Fruit fly (Drosophila melanogaster) whole organism, embryonic: Measurements from ENCODE around the gene anchor.
A peak's percentile ranks its signal among the peaks of the same experiment; 100 is the strongest.

Experiments
- Bgb ChIP-seq: fragments of 200-800 bp; sonication (Bioruptor generic); IDR thresholded peaks from 2 replicates; pipeline ENCODE4 v1.3.6; 2022; ENCODE audit warnings: missing biosample characterization, missing genetic modification characterization; ENCODE audit not compliant: partially characterized antibody
- CG10366 ChIP-seq: fragments of 200-800 bp; sonication (Bioruptor generic); IDR thresholded peaks from 2 replicates; pipeline ENCODE4 v1.3.6; 2022; ENCODE audit warnings: missing biosample characterization, missing genetic modification characterization
- CG10431 ChIP-seq: fragments of 200-800 bp; sonication (Bioruptor generic); optimal IDR thresholded peaks from 3 replicates; lab custom pipeline; 2018; ENCODE audit warnings: missing biosample characterization, mild to moderate bottlenecking, missing genetic modification characterization
- CG10543 ChIP-seq: fragments of 200-800 bp; sonication (Bioruptor generic); optimal IDR thresholded peaks from 3 replicates; lab custom pipeline; 2017; ENCODE audit warnings: missing biosample characterization, mild to moderate bottlenecking, missing genetic modification characterization, moderate library complexity
- CG10959 ChIP-seq: fragments of 200-800 bp; sonication (Bioruptor generic); IDR thresholded peaks from 2 replicates; pipeline ENCODE4 v1.3.6; 2022; ENCODE audit warnings: missing biosample characterization, missing genetic modification characterization
- CG12155 ChIP-seq: fragments of 200-800 bp; sonication (Bioruptor generic); optimal IDR thresholded peaks from 3 replicates; lab custom pipeline; 2016; ENCODE audit warnings: missing biosample characterization, missing genetic modification characterization
- CG1233 ChIP-seq: fragments of 200-800 bp; sonication (Bioruptor generic); optimal IDR thresholded peaks from 4 replicates; lab custom pipeline; 2018; ENCODE audit warnings: missing biosample characterization, mild to moderate bottlenecking, missing genetic modification characterization
- CG13123 ChIP-seq: fragments of 200-800 bp; sonication (Bioruptor generic); optimal IDR thresholded peaks from 2 replicates; lab custom pipeline; 2016; ENCODE audit warnings: missing biosample characterization, missing genetic modification characterization
- CG13775 ChIP-seq: fragments of 200-800 bp; sonication (Bioruptor generic); optimal IDR thresholded peaks from 3 replicates; lab custom pipeline; 2017; ENCODE audit warnings: missing biosample characterization, mild to moderate bottlenecking, missing genetic modification characterization
- CG15479 ChIP-seq: fragments of 200-800 bp; sonication (Bioruptor generic); optimal IDR thresholded peaks from 3 replicates; lab custom pipeline; 2019; ENCODE audit warnings: missing biosample characterization, mild to moderate bottlenecking, missing genetic modification characterization, moderate library complexity
- CG16863 ChIP-seq: fragments of 200-800 bp; sonication (Bioruptor generic); optimal IDR thresholded peaks from 3 replicates; lab custom pipeline; 2016; ENCODE audit warnings: missing biosample characterization, missing genetic modification characterization
- CG2678 ChIP-seq: fragments of 200-800 bp; sonication (Bioruptor generic); optimal IDR thresholded peaks from 3 replicates; lab custom pipeline; 2019; ENCODE audit warnings: missing biosample characterization, mild to moderate bottlenecking, missing genetic modification characterization, moderate library complexity
- CG32767 ChIP-seq: fragments of 200-800 bp; sonication (Bioruptor generic); IDR thresholded peaks from 2 replicates; pipeline ENCODE4 v1.3.6; 2022; ENCODE audit warnings: missing biosample characterization, missing genetic modification characterization
- CG7839 ChIP-seq: fragments of 200-800 bp; sonication (Bioruptor generic); optimal IDR thresholded peaks from 3 replicates; lab custom pipeline; 2018; ENCODE audit warnings: missing biosample characterization, mild to moderate bottlenecking, missing genetic modification characterization, moderate library complexity
- CG9609 ChIP-seq: fragments of 200-800 bp; sonication (Bioruptor generic); optimal IDR thresholded peaks from 3 replicates; lab custom pipeline; 2016; ENCODE audit warnings: missing biosample characterization, missing genetic modification characterization
- CkIIα-i1 ChIP-seq: fragments of 200-800 bp; sonication (Bioruptor generic); IDR thresholded peaks from 2 replicates; pipeline ENCODE4 v1.3.6; 2022; ENCODE audit warnings: missing biosample characterization, missing genetic modification characterization
- Dfd ChIP-seq, 2 experiments: fragments of >200 bp; optimal IDR thresholded peaks; 2 replicates each; lab custom pipeline; 2017; ENCODE audit warnings: missing biosample characterization in 2 of 2, missing genetic modification characterization in 2 of 2
- Drgx ChIP-seq: fragments of 200-800 bp; sonication (Bioruptor generic); IDR thresholded peaks from 2 replicates; pipeline ENCODE4 v1.3.6; 2022; ENCODE audit warnings: missing biosample characterization, missing genetic modification characterization
- E2f1 ChIP-seq: fragments of 200-800 bp; sonication (Bioruptor generic); IDR thresholded peaks from 2 replicates; pipeline ENCODE4 v1.3.6; 2022; ENCODE audit warnings: missing biosample characterization, missing genetic modification characterization
- Fer2 ChIP-seq: fragments of 200-800 bp; sonication (Bioruptor generic); optimal IDR thresholded peaks from 2 replicates; lab custom pipeline; 2018; ENCODE audit warnings: missing biosample characterization, mild to moderate bottlenecking, missing genetic modification characterization, moderate library complexity
- HmgD ChIP-seq: fragments of 200-800 bp; sonication (Bioruptor generic); optimal IDR thresholded peaks from 3 replicates; lab custom pipeline; 2016; ENCODE audit warnings: missing biosample characterization, missing genetic modification characterization
- Hr78 ChIP-seq, 2 experiments: fragments of 200-800 bp in 1 of 2; fragments of >200 bp in 1 of 2; sonication (Bioruptor generic) in 1 of 2; optimal IDR thresholded peaks; 2 replicates each; lab custom pipeline; 2017 to 2019; ENCODE audit warnings: missing biosample characterization in 2 of 2, missing genetic modification characterization in 2 of 2, mild to moderate bottlenecking in 1 of 2, moderate library complexity in 1 of 2
- Max ChIP-seq: fragments of 200-800 bp; sonication (Bioruptor generic); optimal IDR thresholded peaks from 2 replicates; lab custom pipeline; 2016; ENCODE audit warnings: missing biosample characterization, mild to moderate bottlenecking, missing genetic modification characterization
- Ravus ChIP-seq: fragments of 200-800 bp; sonication (Bioruptor generic); IDR thresholded peaks from 2 replicates; pipeline ENCODE4 v1.3.6; 2022; ENCODE audit warnings: missing biosample characterization, missing genetic modification characterization
- Sin3A ChIP-seq: fragments of >200 bp; optimal IDR thresholded peaks from 2 replicates; lab custom pipeline; 2018
- Six4 ChIP-seq: fragments of 200-800 bp; sonication (Bioruptor generic); optimal IDR thresholded peaks from 2 replicates; lab custom pipeline; 2016; ENCODE audit warnings: missing biosample characterization, missing genetic modification characterization
- bigmax ChIP-seq: fragments of 200-800 bp; sonication (Bioruptor generic); optimal IDR thresholded peaks from 2 replicates; lab custom pipeline; 2018; ENCODE audit warnings: missing biosample characterization, mild to moderate bottlenecking, missing genetic modification characterization
- cad ChIP-seq: fragments of >200 bp; optimal IDR thresholded peaks from 2 replicates; lab custom pipeline; 2017; ENCODE audit warnings: missing biosample characterization, missing genetic modification characterization
- crol ChIP-seq: fragments of 200-800 bp; sonication (Bioruptor generic); IDR thresholded peaks from 2 replicates; pipeline ENCODE4 v1.3.6; 2022; ENCODE audit warnings: missing biosample characterization, missing genetic modification characterization
- crp ChIP-seq, 2 experiments: fragments of 200-800 bp; sonication (Bioruptor generic); optimal IDR thresholded peaks; 2 replicates in 1 of 2; 3 replicates in 1 of 2; lab custom pipeline; 2017; ENCODE audit warnings: missing biosample characterization in 2 of 2, missing genetic modification characterization in 2 of 2, mild to moderate bottlenecking in 1 of 2, moderate library complexity in 1 of 2
- esg ChIP-seq: fragments of 200-800 bp; sonication (Bioruptor generic); conservative IDR thresholded peaks from 2 replicates; pipeline ENCODE4 v1.3.6; 2022; ENCODE audit warnings: missing biosample characterization, missing genetic modification characterization
- gem ChIP-seq: fragments of 200-800 bp; sonication (Bioruptor generic); optimal IDR thresholded peaks from 2 replicates; lab custom pipeline; 2019; ENCODE audit warnings: missing biosample characterization, mild to moderate bottlenecking, missing genetic modification characterization, moderate library complexity
- gfzf ChIP-seq: fragments of 200-800 bp; sonication (Bioruptor generic); optimal IDR thresholded peaks from 2 replicates; lab custom pipeline; 2016; ENCODE audit warnings: missing biosample characterization, mild to moderate bottlenecking, missing genetic modification characterization, moderate library complexity
- gsb-n ChIP-seq: fragments of 200-800 bp; sonication (Bioruptor generic); optimal IDR thresholded peaks from 3 replicates; lab custom pipeline; 2018; ENCODE audit warnings: missing biosample characterization, mild to moderate bottlenecking, missing genetic modification characterization
- hb ChIP-seq: fragments of 200-800 bp; sonication (Bioruptor generic); IDR thresholded peaks from 3 replicates; pipeline ENCODE4 v1.3.6; 2022; ENCODE audit warnings: missing biosample characterization, missing genetic modification characterization; ENCODE audit not compliant: partially characterized antibody
- insv ChIP-seq, 2 experiments: fragments of 200-800 bp; sonication (Bioruptor generic); optimal IDR thresholded peaks; 3 replicates each; lab custom pipeline; 2016 to 2018; ENCODE audit warnings: missing biosample characterization in 2 of 2, missing genetic modification characterization in 2 of 2
- klu ChIP-seq: fragments of 200-800 bp; sonication (Bioruptor generic); IDR thresholded peaks from 2 replicates; pipeline ENCODE4 v1.3.6; 2022; ENCODE audit warnings: missing biosample characterization, missing genetic modification characterization
- kni ChIP-seq: fragments of 200-800 bp; sonication (Bioruptor generic); optimal IDR thresholded peaks from 3 replicates; lab custom pipeline; 2017; ENCODE audit warnings: mild to moderate bottlenecking, missing biosample characterization, missing genetic modification reagents, missing genetic modification characterization
- oc ChIP-seq: fragments of 200-800 bp; sonication (Bioruptor generic); optimal IDR thresholded peaks from 2 replicates; lab custom pipeline; 2018; ENCODE audit warnings: missing biosample characterization, mild to moderate bottlenecking, missing genetic modification characterization, moderate library complexity
- peb ChIP-seq: fragments of 200-800 bp; sonication (Bioruptor generic); IDR thresholded peaks from 2 replicates; pipeline ENCODE4 v1.3.6; 2022; ENCODE audit warnings: missing biosample characterization, missing genetic modification characterization
- pfk ChIP-seq: fragments of 200-800 bp; sonication (Bioruptor generic); optimal IDR thresholded peaks from 2 replicates; lab custom pipeline; 2018; ENCODE audit warnings: missing biosample characterization, mild to moderate bottlenecking, missing genetic modification characterization, moderate library complexity
- repo ChIP-seq: fragments of 200-800 bp; sonication (Bioruptor generic); optimal IDR thresholded peaks from 2 replicates; lab custom pipeline; 2016; ENCODE audit warnings: missing biosample characterization, missing genetic modification characterization
- salm ChIP-seq: fragments of 200-800 bp; sonication (Bioruptor generic); optimal IDR thresholded peaks from 2 replicates; lab custom pipeline; 2018; ENCODE audit warnings: missing biosample characterization, mild to moderate bottlenecking, missing genetic modification characterization
- sd ChIP-seq: fragments of 200-800 bp; sonication (Bioruptor generic); optimal IDR thresholded peaks from 3 replicates; lab custom pipeline; 2018; ENCODE audit warnings: missing biosample characterization, mild to moderate bottlenecking, missing genetic modification characterization, moderate library complexity
- slp2 ChIP-seq: fragments of 200-800 bp; sonication (Bioruptor generic); optimal IDR thresholded peaks from 2 replicates; lab custom pipeline; 2016; ENCODE audit warnings: missing biosample characterization, missing genetic modification characterization
- stwl ChIP-seq: fragments of 200-800 bp; sonication (Bioruptor generic); optimal IDR thresholded peaks from 3 replicates; lab custom pipeline; 2018; ENCODE audit warnings: missing biosample characterization, mild to moderate bottlenecking, missing genetic modification characterization, moderate library complexity
- ttk ChIP-seq: fragments of 200-800 bp; sonication (Bioruptor generic); IDR thresholded peaks from 2 replicates; pipeline ENCODE4 v2.1.2; 2022; ENCODE audit warnings: missing biosample characterization, missing genetic modification characterization
- unc-4 ChIP-seq: fragments of 200-800 bp; sonication (Bioruptor generic); IDR thresholded peaks from 2 replicates; pipeline ENCODE4 v1.3.6; 2022; ENCODE audit warnings: missing biosample characterization, missing genetic modification characterization; ENCODE audit not compliant: partially characterized antibody
- vfl ChIP-seq: fragments of 200-800 bp; sonication (Bioruptor generic); optimal IDR thresholded peaks from 2 replicates; lab custom pipeline; 2016; ENCODE audit warnings: missing biosample characterization, missing genetic modification characterization

Gene anchor

dm6 chr3L:17668945-17669779 lies 47.5 kb downstream of the anchor start, which contains the start of gene Crtc (continued):
- TF ChIP-seq insv (GFP tag; optimal IDR thresholded peaks at IDR 0.05; lab: Kevin White, UChicago), result no peak
- no peak for TF ChIP-seq gsb-n
- no peak for TF ChIP-seq CG2678 (tag; lab: Kevin White, UChicago)
- TF ChIP-seq E2f1 (GFP tag; lab: Robert Waterston, UW), result no peak
- no peak for TF ChIP-seq crol (GFP tag; lab: Robert Waterston, UW)
- TF ChIP-seq CkIIα-i1 (GFP tag; lab: Robert Waterston, UW), result no peak
- TF ChIP-seq Bgb, result peak; percentile 75
- peak; percentile 68 for TF ChIP-seq Sin3A (lab: Kevin White, UChicago)
- peak; percentile 90 for TF ChIP-seq gfzf (GFP tag; lab: Kevin White, UChicago)
- no peak for TF ChIP-seq CG9609 (GFP tag; lab: Kevin White, UChicago)
- TF ChIP-seq CG10543 (GFP tag; lab: Kevin White, UChicago), result no peak
- TF ChIP-seq repo, result no peak
- TF ChIP-seq CG16863, result no peak
- TF ChIP-seq Max, result no peak
- TF ChIP-seq klu (GFP tag; lab: Robert Waterston, UW), result no peak
- TF ChIP-seq Drgx (GFP tag; lab: Robert Waterston, UW), result no peak
- TF ChIP-seq Fer2 (tag; lab: Kevin White, UChicago), result no peak
- TF ChIP-seq bigmax (GFP tag; lab: Kevin White, UChicago), result no peak
- TF ChIP-seq salm (tag; lab: Kevin White, UChicago), result no peak
- TF ChIP-seq HmgD (GFP tag; lab: Kevin White, UChicago), result peak; percentile 8
- no peak for TF ChIP-seq pfk (GFP tag; lab: Kevin White, UChicago)
- TF ChIP-seq unc-4 (GFP tag; lab: Robert Waterston, UW), result peak; percentile 76
- no peak for TF ChIP-seq vfl
- peak; percentile 61 for TF ChIP-seq sd (tag; lab: Kevin White, UChicago)
- no peak for TF ChIP-seq slp2
- no peak for TF ChIP-seq kni (GFP tag; lab: Kevin White, UChicago)
- TF ChIP-seq cad (GFP tag; lab: Kevin White, UChicago), result no peak
- TF ChIP-seq CG1233 (GFP tag; lab: Kevin White, UChicago), result peak; percentile 16
- no peak for TF ChIP-seq oc (tag; lab: Kevin White, UChicago)
- no peak for TF ChIP-seq CG10366 (GFP tag; lab: Robert Waterston, UW)
- peak; percentile 23 for TF ChIP-seq CG13775 (GFP tag; lab: Kevin White, UChicago)
- TF ChIP-seq esg (GFP tag; lab: Robert Waterston, UW), result no peak
- no peak for TF ChIP-seq Ravus (GFP tag; lab: Robert Waterston, UW)
- TF ChIP-seq peb, result no peak
- peak; percentile 50 for TF ChIP-seq gem (tag; lab: Kevin White, UChicago)
- no peak for TF ChIP-seq Hr78 (GFP tag; optimal IDR thresholded peaks at IDR 0.05; lab: Kevin White, UChicago)
- no peak for TF ChIP-seq Six4 (GFP tag; lab: Kevin White, UChicago)
- peak; percentile 82 for TF ChIP-seq stwl
- peak; percentile 26 for TF ChIP-seq CG10431 (GFP tag; lab: Kevin White, UChicago)
- no peak for TF ChIP-seq Dfd (GFP tag; optimal IDR thresholded peaks at IDR 0.05; lab: Kevin White, UChicago)
- TF ChIP-seq ttk, result no peak
- no peak for TF ChIP-seq CG7839
- TF ChIP-seq crp (GFP tag; optimal IDR thresholded peaks at IDR 0.05; lab: Kevin White, UChicago), result peak in 1 of 2 experiments; percentile 71
- no peak for TF ChIP-seq CG32767 (GFP tag; lab: Robert Waterston, UW)
- TF ChIP-seq CG12155, result no peak
- TF ChIP-seq CG15479 (GFP tag; lab: Kevin White, UChicago), result no peak
- TF ChIP-seq CG13123 (GFP tag; lab: Kevin White, UChicago), result no peak
- TF ChIP-seq CG10959, result no peak
- TF ChIP-seq hb (GFP tag; lab: Robert Waterston, UW), result peak; percentile 63; the same call in 2 of the 3 replicates
